Fruit fly (Drosophila melanogaster): ENCODE data around the gene CG2528.

The CG2528 gene

DNA sequence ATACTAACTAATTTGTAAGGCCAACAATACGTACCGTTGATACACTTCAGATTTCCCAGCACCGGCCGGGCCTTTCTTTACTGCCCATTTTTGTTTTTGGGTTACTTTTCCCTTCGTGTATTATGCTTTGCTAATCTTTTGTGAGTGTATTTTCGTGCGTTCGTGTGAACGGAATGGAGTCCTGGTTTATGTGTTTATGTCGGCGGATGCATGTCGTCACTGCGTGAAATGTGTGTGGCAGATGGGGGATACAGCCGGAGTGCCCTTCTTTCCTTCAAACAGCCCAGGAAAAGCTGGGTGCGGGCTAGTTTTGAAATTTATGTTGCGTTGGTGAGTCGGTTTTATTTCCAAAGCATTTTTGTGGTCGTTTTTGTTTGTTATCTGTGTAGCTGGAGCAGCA is 17.8 kb downstream of the CG2528 start:
- TF ChIP-seq pad (GFP tag; optimal IDR thresholded peaks at IDR 0.05) (no peak), CG14711 (tag; optimal IDR thresholded peaks at IDR 0.05) (no peak), Mnt (GFP tag; optimal IDR thresholded peaks at IDR 0.05) (no peak), toe (GFP tag; optimal IDR thresholded peaks at IDR 0.05) (no peak), CG33017 (tag; optimal IDR thresholded peaks at IDR 0.05) (no peak), ovo (GFP tag; optimal IDR thresholded peaks at IDR 0.05) (no peak), kay (GFP tag; ENCODE audit: borderline replicate concordance) (no peak), tj (GFP tag; optimal IDR thresholded peaks at IDR 0.05) (no peak), CG11617 (GFP tag; optimal IDR thresholded peaks at IDR 0.05) (no peak), CG12768 (GFP tag; optimal IDR thresholded peaks at IDR 0.05) (no peak), bab1 (GFP tag; optimal IDR thresholded peaks at IDR 0.05) (no peak), CG7045 (GFP tag; optimal IDR thresholded peaks at IDR 0.05) (no peak), cnc (optimal IDR thresholded peaks at IDR 0.05) (no peak), CG5204 (GFP tag; optimal IDR thresholded peaks at IDR 0.05) (no peak), CG1620 (GFP tag; optimal IDR thresholded peaks at IDR 0.05) (no peak), Clk (GFP tag; optimal IDR thresholded peaks at IDR 0.05) (no peak), cic (GFP tag; optimal IDR thresholded peaks at IDR 0.05) (no peak)

DNA sequence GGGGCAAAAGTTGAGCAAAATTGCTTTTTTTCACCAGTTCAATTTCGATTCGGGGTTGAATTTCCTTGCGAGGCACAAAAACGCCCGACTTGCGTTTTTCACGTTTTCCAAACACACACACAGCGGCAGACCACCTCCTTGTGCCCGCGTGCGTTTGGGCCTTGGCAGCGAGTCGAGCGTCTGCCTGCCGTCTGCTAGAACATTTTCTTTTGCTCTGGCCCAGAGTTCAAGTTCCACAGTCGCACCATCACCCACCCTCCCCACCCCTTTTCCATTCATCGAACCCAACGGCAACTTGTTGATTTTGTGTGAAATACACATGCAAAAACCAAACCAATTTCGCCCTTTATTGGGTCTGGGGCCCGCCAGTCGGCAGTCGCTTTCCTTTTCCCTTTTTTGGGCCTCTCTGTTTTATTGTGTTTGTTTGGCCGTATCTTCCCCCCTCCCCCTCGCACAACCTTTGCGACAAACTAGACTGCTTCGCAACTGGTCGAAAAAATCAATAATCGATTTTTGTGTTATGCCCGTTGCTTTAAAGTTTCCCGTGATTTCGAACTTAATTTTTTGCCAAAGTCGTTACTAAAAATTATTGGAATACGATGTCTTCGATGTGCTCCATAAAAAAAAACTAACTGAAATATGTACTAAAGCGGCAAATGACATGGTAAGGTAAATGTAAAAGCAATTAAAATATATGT is 21.9 kb downstream of the CG2528 start:
- TF ChIP-seq CG5204 (GFP tag; optimal IDR thresholded peaks at IDR 0.05) = no peak

- TF ChIP-seq Hr96 (GFP tag; optimal IDR thresholded peaks at IDR 0.05) (no peak), CG14711 (tag; optimal IDR thresholded peaks at IDR 0.05) (no peak), CG33017 (tag; optimal IDR thresholded peaks at IDR 0.05) (no peak), kay (GFP tag; ENCODE audit: borderline replicate concordance) (no peak), cnc (optimal IDR thresholded peaks at IDR 0.05) (no peak), pad (GFP tag; optimal IDR thresholded peaks at IDR 0.05) (no peak), Mnt (GFP tag; optimal IDR thresholded peaks at IDR 0.05) (no peak)
Measured at dm6 chr2L:21933496-21933895, 59.2 kb downstream of the CG2528 start.
